Worm (Caenorhabditis elegans) whole organism, young adult: ENCODE data around the gene ZK507.1.

Experiments
- B0019.2 ChIP-seq: fragments of 200-800 bp; sonication (Bioruptor generic); conservative IDR thresholded peaks from 2 replicates; pipeline ENCODE4 v1.3.6; 2022; ENCODE audit warnings: missing genetic modification reagents, missing genetic modification characterization, missing compliant biosample characterization
- B0336.3 ChIP-seq: fragments of 200-800 bp; sonication (Bioruptor generic); IDR thresholded peaks from 2 replicates; pipeline ENCODE4 v1.3.6; 2022; ENCODE audit warnings: missing genetic modification characterization, missing compliant biosample characterization
- F23B12.7 ChIP-seq: sonication (generic microtip); optimal IDR thresholded peaks from 2 replicates; lab custom pipeline; 2017; ENCODE audit warnings: missing genetic modification characterization, mild to moderate bottlenecking, missing compliant biosample characterization, antibody characterized with exemption, moderate library complexity; ENCODE audit not compliant: insufficient read depth
- F39B2.1 ChIP-seq: fragments of 200-800 bp; sonication (Bioruptor generic); IDR thresholded peaks from 2 replicates; pipeline ENCODE4 v1.3.6; 2022; ENCODE audit warnings: missing genetic modification reagents, missing genetic modification characterization, missing compliant biosample characterization
- F49E8.2 ChIP-seq: sonication (generic microtip); optimal IDR thresholded peaks from 3 replicates; lab custom pipeline; 2017; ENCODE audit warnings: missing genetic modification characterization, mild to moderate bottlenecking, missing compliant biosample characterization, antibody characterized with exemption, moderate library complexity; ENCODE audit not compliant: insufficient read depth
- F52B5.7 ChIP-seq: sonication (generic microtip); optimal IDR thresholded peaks from 2 replicates; lab custom pipeline; 2016; ENCODE audit warnings: mild to moderate bottlenecking, missing genetic modification characterization, missing compliant biosample characterization
- Y53F4B.3 ChIP-seq: fragments of 200-800 bp; sonication (Bioruptor generic); IDR thresholded peaks from 2 replicates; pipeline ENCODE4 v1.3.6; 2022; ENCODE audit warnings: missing genetic modification reagents, missing genetic modification characterization, missing compliant biosample characterization
- aptf-2 ChIP-seq: fragments of 200-800 bp; sonication (Bioruptor generic); conservative IDR thresholded peaks from 2 replicates; pipeline ENCODE4 v1.3.6; 2022; ENCODE audit warnings: missing genetic modification reagents, missing genetic modification characterization, missing compliant biosample characterization
- atf-7 ChIP-seq: sonication (generic microtip); optimal IDR thresholded peaks from 2 replicates; lab custom pipeline; 2017; ENCODE audit warnings: mild to moderate bottlenecking, missing genetic modification characterization, missing compliant biosample characterization
- dox-1 ChIP-seq: fragments of 200-800 bp; sonication (Bioruptor generic); IDR thresholded peaks from 2 replicates; pipeline ENCODE4 v1.3.6; 2022; ENCODE audit warnings: missing genetic modification reagents, missing genetic modification characterization, missing compliant biosample characterization
- egrh-3 ChIP-seq: fragments of 200-800 bp; sonication (Bioruptor generic); IDR thresholded peaks from 2 replicates; pipeline ENCODE4 v1.3.6; 2022; ENCODE audit warnings: missing genetic modification reagents, missing genetic modification characterization, missing compliant biosample characterization
- fkh-3 ChIP-seq: sonication (generic microtip); optimal IDR thresholded peaks from 2 replicates; lab custom pipeline; 2016; ENCODE audit warnings: mild to moderate bottlenecking, missing genetic modification characterization, missing compliant biosample characterization
- hrde-1 ChIP-seq: sonication (generic microtip); optimal IDR thresholded peaks from 2 replicates; lab custom pipeline; 2016; ENCODE audit warnings: missing genetic modification characterization, mild to moderate bottlenecking, missing compliant biosample characterization, moderate library complexity, missing genotype, missing genetic modification reagents, borderline replicate concordance
- lag-1 ChIP-seq: fragments of 200-800 bp; sonication (Bioruptor generic); IDR thresholded peaks from 2 replicates; pipeline ENCODE4 v1.3.6; 2022; ENCODE audit warnings: missing genetic modification reagents, missing genetic modification characterization, missing compliant biosample characterization
- let-526 ChIP-seq: fragments of 200-800 bp; sonication (Bioruptor generic); IDR thresholded peaks from 2 replicates; pipeline ENCODE4 v1.3.6; 2022; ENCODE audit warnings: missing genetic modification reagents, missing genetic modification characterization, missing compliant biosample characterization
- lin-26 ChIP-seq: fragments of 200-800 bp; sonication (Bioruptor generic); IDR thresholded peaks from 2 replicates; pipeline ENCODE4 v1.3.6; 2022; ENCODE audit warnings: missing genetic modification reagents, missing genetic modification characterization, missing compliant biosample characterization
- lin-40 ChIP-seq: sonication (generic microtip); optimal IDR thresholded peaks from 2 replicates; lab custom pipeline; 2016; ENCODE audit warnings: missing genetic modification characterization, mild to moderate bottlenecking, missing compliant biosample characterization, missing genotype, missing genetic modification reagents
- madf-8 ChIP-seq: fragments of 200-800 bp; sonication (Bioruptor generic); conservative IDR thresholded peaks from 2 replicates; pipeline ENCODE4 v1.3.6; 2022; ENCODE audit warnings: missing genetic modification reagents, missing genetic modification characterization, missing compliant biosample characterization
- mcd-1 ChIP-seq: fragments of 200-800 bp; sonication (Bioruptor generic); IDR thresholded peaks from 2 replicates; pipeline ENCODE4 v1.3.6; 2022; ENCODE audit warnings: missing genetic modification reagents, missing genetic modification characterization, missing compliant biosample characterization
- mes-4 ChIP-seq: sonication (generic microtip); optimal IDR thresholded peaks from 2 replicates; lab custom pipeline; 2016; ENCODE audit warnings: missing genotype, missing genetic modification characterization, missing compliant biosample characterization
- nhr-120 ChIP-seq: fragments of 200-800 bp; sonication (Bioruptor generic); IDR thresholded peaks from 2 replicates; pipeline ENCODE4 v1.3.6; 2022; ENCODE audit warnings: missing genetic modification characterization, missing compliant biosample characterization
- nhr-80 ChIP-seq: sonication (generic microtip); optimal IDR thresholded peaks from 2 replicates; lab custom pipeline; 2016; ENCODE audit warnings: missing genetic modification characterization, missing compliant biosample characterization
- rec-8 ChIP-seq, 2 experiments: sonication (generic microtip); optimal IDR thresholded peaks; 2 replicates each; lab custom pipeline; 2016; ENCODE audit warnings: mild to moderate bottlenecking in 2 of 2, missing genetic modification characterization in 2 of 2, missing genetic modification reagents in 2 of 2, missing genotype in 2 of 2, missing biosample characterization in 1 of 2, missing compliant biosample characterization in 1 of 2, moderate library complexity in 1 of 2
- rpc-1 ChIP-seq, 2 experiments: fragments of 150-350 bp in 1 of 2; sonication (generic microtip) in 1 of 2; optimal IDR thresholded peaks; 2 replicates each; lab custom pipeline; 2014 to 2018; ENCODE audit warnings: missing biosample characterization in 1 of 2, missing genetic modification characterization in 1 of 2, missing genetic modification reagents in 1 of 2, missing genotype in 1 of 2
- snpc-1.1 ChIP-seq: sonication (generic microtip); optimal IDR thresholded peaks from 2 replicates; lab custom pipeline; 2017; ENCODE audit warnings: missing genetic modification characterization, mild to moderate bottlenecking, missing compliant biosample characterization, antibody characterized with exemption, moderate library complexity, missing genotype, missing genetic modification reagents; ENCODE audit not compliant: insufficient read depth
- tbx-9 ChIP-seq: sonication (generic microtip); optimal IDR thresholded peaks from 2 replicates; lab custom pipeline; 2016; ENCODE audit warnings: borderline replicate concordance, missing genetic modification characterization, inconsistent platforms, missing compliant biosample characterization
- tlf-1 ChIP-seq: fragments of 200-800 bp; sonication (Bioruptor generic); optimal IDR thresholded peaks from 2 replicates; lab custom pipeline; 2018; ENCODE audit warnings: mild to moderate bottlenecking, missing genetic modification characterization, missing compliant biosample characterization
- zfh-2 ChIP-seq: fragments of 200-800 bp; sonication (Bioruptor generic); conservative IDR thresholded peaks from 2 replicates; pipeline ENCODE4 v1.3.6; 2022; ENCODE audit warnings: missing genetic modification reagents, missing genetic modification characterization, missing compliant biosample characterization
- zim-3 ChIP-seq: sonication (generic microtip); optimal IDR thresholded peaks from 2 replicates; lab custom pipeline; 2017; ENCODE audit warnings: mild to moderate bottlenecking, missing genetic modification characterization, moderate library complexity, missing compliant biosample characterization
- ztf-18 ChIP-seq: sonication (generic microtip); optimal IDR thresholded peaks from 2 replicates; lab custom pipeline; 2016; ENCODE audit warnings: missing genotype, mild to moderate bottlenecking, missing genetic modification characterization, missing compliant biosample characterization

ZK507.1 gene

ce11 chrIII:9081763-9082162 is 19.3 kb downstream of the ZK507.1 start, which contains the start of gene far-2 (continued):
- no peak for TF ChIP-seq zim-3 (tag; lab: Kevin White, UChicago)
- TF ChIP-seq lin-26 (GFP tag; lab: Robert Waterston, UW) = no peak
- TF ChIP-seq egrh-3 (GFP tag; lab: Robert Waterston, UW) = 0 out of 2 replicates have a peak, but pooled peaks have one; percentile 6

- TF ChIP-seq F49E8.2 (tag; lab: Kevin White, UChicago) (no peak), rec-8 (tag; optimal IDR thresholded peaks at IDR 0.05; lab: Kevin White, UChicago) (no peak), mcd-1 (no peak), rpc-1 (optimal IDR thresholded peaks at IDR 0.05; lab: Kevin White, UChicago) (no peak), rpc-1 (tag; optimal IDR thresholded peaks at IDR 0.05; lab: Kevin White, UChicago) (no peak), F52B5.7 (tag; lab: Kevin White, UChicago) (no peak)
These were observed 20.1 kb downstream of the ZK507.1 start, which contains the start of gene far-1 for ce11 chrIII:9081055-9081454. Gene far-1, minus strand, starts transcription at chrIII:9081179.

ce11 chrIII:9080127-9080526 is 21.0 kb downstream of the ZK507.1 start:
- TF ChIP-seq nhr-80 (tag; lab: Kevin White, UChicago) (no peak), fkh-3 (tag; lab: Kevin White, UChicago) (no peak), zfh-2 (GFP tag; lab: Robert Waterston, UW) (no peak), F23B12.7 (no peak)

- TF ChIP-seq nhr-120 (GFP tag; lab: Robert Waterston, UW) (no peak), dox-1 (GFP tag; lab: Robert Waterston, UW) (no peak), B0336.3 (no peak), F39B2.1 (no peak), fkh-3 (tag; lab: Kevin White, UChicago) (no peak), ztf-18 (no peak), tlf-1 (GFP tag; lab: Kevin White, UChicago) (no peak), B0019.2 (no peak), madf-8 (GFP tag; lab: Robert Waterston, UW) (no peak), lin-40 (tag; lab: Kevin White, UChicago) (no peak), Y53F4B.3 (GFP tag; lab: Robert Waterston, UW) (no peak), atf-7 (tag; lab: Kevin White, UChicago) (no peak), rpc-1 (optimal IDR thresholded peaks at IDR 0.05; lab: Kevin White, UChicago) (no peak), rpc-1 (tag; optimal IDR thresholded peaks at IDR 0.05; lab: Kevin White, UChicago) (no peak), mes-4 (tag; lab: Kevin White, UChicago) (no peak), aptf-2 (GFP tag; lab: Robert Waterston, UW) (no peak), let-526 (GFP tag; lab: Robert Waterston, UW) (no peak)
These were observed 23.4 kb downstream of the ZK507.1 start, which contains the start of gene F02A9.1 for ce11 chrIII:9077708-9078107. Gene F02A9.1, minus strand, starts transcription at chrIII:9077808.

ce11 chrIII:9075539-9075938 is 25.6 kb downstream of the ZK507.1 start, which contains the start of gene F02A9.7:
Gene F02A9.7, minus strand, starts transcription at chrIII:9075639.
- TF ChIP-seq aptf-2 (GFP tag; lab: Robert Waterston, UW) (no peak), snpc-1.1 (tag; lab: Kevin White, UChicago) (no peak), lag-1 (GFP tag; lab: Robert Waterston, UW) (no peak), tbx-9 (no peak), hrde-1 (no peak)
